Fruit fly (Drosophila melanogaster) whole organism, embryonic: ENCODE measurements around the gene CG33111.
A peak's percentile ranks its signal among the peaks of the same experiment; 100 is the strongest.

ENCODE experiments used
- Atf6 ChIP-seq: fragments of 200-800 bp; sonication (Bioruptor generic); IDR thresholded peaks from 2 replicates; pipeline ENCODE4 v1.3.6; 2022; ENCODE audit warnings: missing biosample characterization, missing genetic modification characterization
- BEAF-32 ChIP-seq: fragments of 200-800 bp; sonication (Bioruptor generic); optimal IDR thresholded peaks from 3 replicates; lab custom pipeline; 2017; ENCODE audit warnings: missing biosample characterization, missing genetic modification characterization, mild to moderate bottlenecking, moderate library complexity, missing genetic modification reagents
- CG10654 ChIP-seq: fragments of 200-800 bp; sonication (Bioruptor generic); optimal IDR thresholded peaks from 2 replicates; lab custom pipeline; 2016; ENCODE audit warnings: missing biosample characterization, missing genetic modification characterization
- CG10979 ChIP-seq: fragments of 200-800 bp; sonication (Bioruptor generic); optimal IDR thresholded peaks from 2 replicates; lab custom pipeline; 2018; ENCODE audit warnings: missing biosample characterization, mild to moderate bottlenecking, missing genetic modification characterization, moderate library complexity
- CG12236 ChIP-seq: fragments of 200-800 bp; sonication (Bioruptor generic); optimal IDR thresholded peaks from 2 replicates; lab custom pipeline; 2016; ENCODE audit warnings: missing biosample characterization, missing genetic modification characterization
- CG1233 ChIP-seq: fragments of 200-800 bp; sonication (Bioruptor generic); optimal IDR thresholded peaks from 4 replicates; lab custom pipeline; 2018; ENCODE audit warnings: missing biosample characterization, mild to moderate bottlenecking, missing genetic modification characterization
- CG12744 ChIP-seq: fragments of 200-800 bp; sonication (Bioruptor generic); optimal IDR thresholded peaks from 2 replicates; lab custom pipeline; 2016; ENCODE audit warnings: missing biosample characterization, missing genetic modification characterization
- CG13287 ChIP-seq: fragments of 200-800 bp; sonication (Bioruptor generic); IDR thresholded peaks from 2 replicates; pipeline ENCODE4 v1.3.6; 2022; ENCODE audit warnings: missing biosample characterization, missing genetic modification characterization; ENCODE audit not compliant: partially characterized antibody
- CG14050 ChIP-seq: fragments of 200-800 bp; sonication (Bioruptor generic); IDR thresholded peaks from 3 replicates; pipeline ENCODE4 v1.3.6; 2022; ENCODE audit warnings: missing biosample characterization, missing genetic modification characterization
- CG14710 ChIP-seq: fragments of 200-800 bp; sonication (Bioruptor generic); optimal IDR thresholded peaks from 3 replicates; lab custom pipeline; 2019; ENCODE audit warnings: missing biosample characterization, mild to moderate bottlenecking, missing genetic modification characterization, moderate library complexity
- CG17912 ChIP-seq: fragments of 200-800 bp; sonication (Bioruptor generic); optimal IDR thresholded peaks from 2 replicates; lab custom pipeline; 2018; ENCODE audit warnings: missing biosample characterization, mild to moderate bottlenecking, missing genetic modification characterization
- CG18262 ChIP-seq: fragments of 200-800 bp; optimal IDR thresholded peaks from 3 replicates; lab custom pipeline; 2019; ENCODE audit warnings: missing biosample characterization, mild to moderate bottlenecking, missing genetic modification characterization, moderate library complexity
- CG18599 ChIP-seq: fragments of 200-800 bp; sonication (Bioruptor generic); optimal IDR thresholded peaks from 3 replicates; lab custom pipeline; 2017; ENCODE audit warnings: missing biosample characterization, missing genetic modification characterization, mild to moderate bottlenecking, moderate library complexity, missing genetic modification reagents
- CG30403 ChIP-seq: fragments of 200-800 bp; sonication (Bioruptor generic); optimal IDR thresholded peaks from 3 replicates; lab custom pipeline; 2016; ENCODE audit warnings: missing biosample characterization, missing genetic modification characterization
- CG31224 ChIP-seq: fragments of 200-800 bp; sonication (Bioruptor generic); IDR thresholded peaks from 2 replicates; pipeline ENCODE4 v1.3.6; 2022; ENCODE audit warnings: missing biosample characterization, missing genetic modification characterization
- CG4730 ChIP-seq: fragments of 200-800 bp; sonication (Bioruptor generic); IDR thresholded peaks from 2 replicates; pipeline ENCODE4 v1.3.6; 2022; ENCODE audit warnings: missing biosample characterization, missing genetic modification characterization
- CG6175 ChIP-seq: fragments of 200-800 bp; sonication (Bioruptor generic); IDR thresholded peaks from 3 replicates; pipeline ENCODE4 v1.3.6; 2022; ENCODE audit warnings: missing biosample characterization, missing genetic modification characterization
- CG7839 ChIP-seq: fragments of 200-800 bp; sonication (Bioruptor generic); optimal IDR thresholded peaks from 3 replicates; lab custom pipeline; 2018; ENCODE audit warnings: missing biosample characterization, mild to moderate bottlenecking, missing genetic modification characterization, moderate library complexity
- CG9876 ChIP-seq: fragments of 200-800 bp; sonication (Bioruptor generic); optimal IDR thresholded peaks from 2 replicates; lab custom pipeline; 2016; ENCODE audit warnings: missing biosample characterization, missing genetic modification characterization
- Chrac-16 ChIP-seq: fragments of 200-800 bp; sonication (Bioruptor generic); optimal IDR thresholded peaks from 3 replicates; lab custom pipeline; 2016; ENCODE audit warnings: missing biosample characterization, missing genetic modification characterization
- Dp ChIP-seq: fragments of 200-800 bp; sonication (Bioruptor generic); optimal IDR thresholded peaks from 2 replicates; lab custom pipeline; 2018; ENCODE audit warnings: missing biosample characterization, mild to moderate bottlenecking, missing genetic modification characterization, moderate library complexity
- Hr3 ChIP-seq: fragments of 200-800 bp; sonication (Bioruptor generic); optimal IDR thresholded peaks from 3 replicates; lab custom pipeline; 2016; ENCODE audit warnings: missing biosample characterization, missing genetic modification characterization
- Mad ChIP-seq: fragments of 200-800 bp; sonication (Bioruptor generic); optimal IDR thresholded peaks from 2 replicates; lab custom pipeline; 2016; ENCODE audit warnings: missing biosample characterization, missing genetic modification characterization
- Meics ChIP-seq: fragments of 200-800 bp; sonication (Bioruptor generic); optimal IDR thresholded peaks from 2 replicates; lab custom pipeline; 2017; ENCODE audit warnings: missing biosample characterization, mild to moderate bottlenecking, missing genetic modification characterization
- NFAT ChIP-seq: fragments of 200-800 bp; sonication (Bioruptor generic); IDR thresholded peaks from 2 replicates; pipeline ENCODE4 v1.3.6; 2022; ENCODE audit warnings: missing biosample characterization, missing genetic modification characterization
- Oaz ChIP-seq: fragments of 200-800 bp; sonication (Bioruptor generic); IDR thresholded peaks from 2 replicates; pipeline ENCODE4 v1.3.6; 2022; ENCODE audit warnings: missing biosample characterization, missing genetic modification characterization
- amos ChIP-seq: fragments of 200-800 bp; sonication (Bioruptor generic); IDR thresholded peaks from 2 replicates; pipeline ENCODE4 v1.3.6; 2022; ENCODE audit warnings: missing biosample characterization, missing genetic modification characterization; ENCODE audit not compliant: partially characterized antibody
- ap ChIP-seq: fragments of 200-800 bp; sonication (Bioruptor generic); IDR thresholded peaks from 2 replicates; pipeline ENCODE4 v1.3.6; 2022; ENCODE audit warnings: missing biosample characterization, missing genetic modification characterization
- ash1 ChIP-seq: fragments of 200-800 bp; sonication (Bioruptor generic); optimal IDR thresholded peaks from 2 replicates; lab custom pipeline; 2018; ENCODE audit warnings: missing biosample characterization, mild to moderate bottlenecking, missing genetic modification characterization
- bowl ChIP-seq: fragments of 200-800 bp; sonication (Bioruptor generic); IDR thresholded peaks from 2 replicates; pipeline ENCODE4 v1.3.6; 2022; ENCODE audit warnings: missing biosample characterization, missing genetic modification characterization
- bsh ChIP-seq, 2 experiments: fragments of 200-800 bp; sonication (Bioruptor generic); optimal IDR thresholded peaks; 2 replicates each; lab custom pipeline; 2017 to 2018; ENCODE audit warnings: mild to moderate bottlenecking in 2 of 2, missing biosample characterization in 2 of 2, missing genetic modification characterization in 2 of 2, moderate library complexity in 1 of 2
- chinmo ChIP-seq: fragments of 200-800 bp; sonication (Bioruptor generic); IDR thresholded peaks from 4 replicates; pipeline ENCODE4 v1.3.6; 2022; ENCODE audit warnings: missing biosample characterization, missing genetic modification characterization; ENCODE audit not compliant: partially characterized antibody
- croc ChIP-seq: fragments of 200-800 bp; sonication (Bioruptor generic); conservative IDR thresholded peaks from 3 replicates; pipeline ENCODE4 v1.3.6; 2022; ENCODE audit warnings: missing biosample characterization, missing genetic modification characterization
- dpn ChIP-seq, 2 experiments: fragments of 200-800 bp; sonication (Bioruptor generic); optimal IDR thresholded peaks; 3 replicates each; lab custom pipeline; 2016; ENCODE audit warnings: missing biosample characterization in 2 of 2, missing genetic modification characterization in 2 of 2
- dysf ChIP-seq: fragments of 200-800 bp; sonication (Bioruptor generic); IDR thresholded peaks from 3 replicates; pipeline ENCODE4 v1.3.6; 2022; ENCODE audit warnings: missing biosample characterization, missing genetic modification characterization
- fd102C ChIP-seq: fragments of 200-800 bp; sonication (Bioruptor generic); optimal IDR thresholded peaks from 2 replicates; lab custom pipeline; 2018; ENCODE audit warnings: missing biosample characterization, mild to moderate bottlenecking, missing genetic modification characterization, moderate library complexity
- fd96Cb ChIP-seq: fragments of 200-800 bp; sonication (Bioruptor generic); optimal IDR thresholded peaks from 2 replicates; lab custom pipeline; 2018; ENCODE audit warnings: missing biosample characterization, mild to moderate bottlenecking, missing genetic modification characterization, moderate library complexity
- gro ChIP-seq: fragments of 200-800 bp; sonication (Bioruptor generic); optimal IDR thresholded peaks from 2 replicates; lab custom pipeline; 2016; ENCODE audit warnings: missing biosample characterization, missing genetic modification characterization
- nmo ChIP-seq: fragments of 200-800 bp; sonication (Bioruptor generic); optimal IDR thresholded peaks from 2 replicates; lab custom pipeline; 2018; ENCODE audit warnings: missing biosample characterization, mild to moderate bottlenecking, missing genetic modification characterization, moderate library complexity
- oc ChIP-seq: fragments of 200-800 bp; sonication (Bioruptor generic); optimal IDR thresholded peaks from 2 replicates; lab custom pipeline; 2018; ENCODE audit warnings: missing biosample characterization, mild to moderate bottlenecking, missing genetic modification characterization, moderate library complexity
- pfk ChIP-seq: fragments of 200-800 bp; sonication (Bioruptor generic); optimal IDR thresholded peaks from 2 replicates; lab custom pipeline; 2018; ENCODE audit warnings: missing biosample characterization, mild to moderate bottlenecking, missing genetic modification characterization, moderate library complexity
- pzg ChIP-seq: fragments of 200-800 bp; sonication (Bioruptor generic); optimal IDR thresholded peaks from 3 replicates; lab custom pipeline; 2018; ENCODE audit warnings: missing biosample characterization, mild to moderate bottlenecking, missing genetic modification characterization, moderate library complexity
- sna ChIP-seq: fragments of 200-800 bp; sonication (Bioruptor generic); IDR thresholded peaks from 2 replicates; pipeline ENCODE4 v1.3.6; 2022; ENCODE audit warnings: missing biosample characterization, missing genetic modification characterization; ENCODE audit not compliant: partially characterized antibody
- sob ChIP-seq: fragments of 200-800 bp; sonication (Bioruptor generic); IDR thresholded peaks from 2 replicates; pipeline ENCODE4 v1.3.6; 2022; ENCODE audit warnings: missing biosample characterization, missing genetic modification characterization
- ssp ChIP-seq: fragments of 200-800 bp; sonication (Bioruptor generic); IDR thresholded peaks from 2 replicates; pipeline ENCODE4 v1.3.6; 2022; ENCODE audit warnings: missing biosample characterization, missing genetic modification characterization
- tgo ChIP-seq: fragments of 200-800 bp; sonication (Bioruptor generic); IDR thresholded peaks from 3 replicates; pipeline ENCODE4 v1.3.6; 2022; ENCODE audit warnings: missing biosample characterization, missing genetic modification characterization
- trh ChIP-seq: fragments of 200-800 bp; sonication (Bioruptor generic); optimal IDR thresholded peaks from 2 replicates; lab custom pipeline; 2016; ENCODE audit warnings: missing biosample characterization, missing genetic modification characterization
- tup ChIP-seq: fragments of 200-800 bp; sonication (Bioruptor generic); optimal IDR thresholded peaks from 2 replicates; lab custom pipeline; 2016; ENCODE audit warnings: missing biosample characterization, mild to moderate bottlenecking, missing genetic modification characterization, moderate library complexity
- vfl ChIP-seq: fragments of 200-800 bp; sonication (Bioruptor generic); optimal IDR thresholded peaks from 2 replicates; lab custom pipeline; 2016; ENCODE audit warnings: missing biosample characterization, missing genetic modification characterization

CG33111 gene

DNA sequence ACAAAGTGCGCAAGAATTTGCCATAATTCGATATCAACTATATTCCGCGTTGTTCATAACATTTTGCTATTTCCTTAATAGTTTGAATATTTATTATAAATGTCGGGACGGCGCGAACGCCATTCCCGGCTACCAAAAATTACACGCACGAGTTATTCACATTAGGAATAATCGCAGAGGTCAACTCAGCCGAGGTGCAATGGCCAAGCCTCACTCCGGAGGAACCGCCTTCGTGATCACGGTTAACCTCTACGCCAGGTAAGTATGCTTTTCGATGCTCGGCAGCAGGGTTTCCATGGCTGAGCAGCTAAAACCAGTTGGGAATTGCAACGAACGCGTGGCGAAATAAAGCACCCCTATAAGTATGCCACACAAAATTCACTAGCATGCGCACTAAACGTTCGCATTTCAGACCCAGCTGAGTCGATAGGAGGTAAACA, 40.3 kb upstream of the CG33111 start (continued):
- 0 out of 2 replicates have a peak, but pooled peaks have one; percentile 42 for TF ChIP-seq sna (GFP tag; lab: Robert Waterston, UW)
- peak; percentile 14 for TF ChIP-seq ash1
- TF ChIP-seq NFAT (GFP tag; lab: Robert Waterston, UW), result peak; percentile 79
- TF ChIP-seq Dp (GFP tag; lab: Kevin White, UChicago), result peak; percentile 11
- TF ChIP-seq CG12236, result peak; percentile 28
- peak; percentile 56; the same call in 1 of the 2 replicates for TF ChIP-seq CG4730
- peak in 1 of 2 experiments; percentile 54 for TF ChIP-seq bsh (GFP tag; optimal IDR thresholded peaks at IDR 0.05; lab: Kevin White, UChicago)
- TF ChIP-seq amos (GFP tag; lab: Robert Waterston, UW), result peak; percentile 66; the same call in 1 of the 2 replicates
- TF ChIP-seq CG1233, result peak; percentile 1
- TF ChIP-seq tgo (GFP tag; lab: Robert Waterston, UW), result peak; percentile 71; the same call in 2 of the 3 replicates
- peak; percentile 56 for TF ChIP-seq fd96Cb
- 0 out of 2 replicates have a peak, but pooled peaks have one; percentile 4 for TF ChIP-seq Oaz (GFP tag; lab: Robert Waterston, UW)
- TF ChIP-seq Chrac-16 (GFP tag; lab: Kevin White, UChicago), result peak; percentile 53
- TF ChIP-seq CG13287, result peak; percentile 71
- peak; percentile 49 for TF ChIP-seq Mad (GFP tag; lab: Kevin White, UChicago)
- TF ChIP-seq pzg (GFP tag; lab: Kevin White, UChicago), result peak; percentile 25
- peak; percentile 52 for TF ChIP-seq ap (GFP tag; lab: Robert Waterston, UW)
- TF ChIP-seq Hr3 (GFP tag; lab: Kevin White, UChicago), result peak; percentile 35
- TF ChIP-seq CG9876 (GFP tag; lab: Kevin White, UChicago), result peak; percentile 56
- TF ChIP-seq CG17912, result peak; percentile 37
- TF ChIP-seq CG18262 (tag; lab: Kevin White, UChicago), result peak; percentile 60
- peak; percentile 66 for TF ChIP-seq tup (GFP tag; lab: Kevin White, UChicago)
- peak; percentile 32 for TF ChIP-seq vfl (GFP tag; lab: Kevin White, UChicago)
- TF ChIP-seq fd102C (GFP tag; lab: Kevin White, UChicago), result peak; percentile 33
- TF ChIP-seq dysf (GFP tag; lab: Robert Waterston, UW), result peak; percentile 58; the same call in 2 of the 3 replicates
- TF ChIP-seq ssp (GFP tag; lab: Robert Waterston, UW), result peak; percentile 59
- peak; percentile 86 for TF ChIP-seq sob (GFP tag; lab: Robert Waterston, UW)
- TF ChIP-seq nmo, result peak; percentile 51
- TF ChIP-seq Meics (GFP tag; lab: Kevin White, UChicago), result peak; percentile 11
- TF ChIP-seq trh (GFP tag; lab: Kevin White, UChicago), result peak; percentile 34
- peak; percentile 76 for TF ChIP-seq Atf6 (GFP tag; lab: Robert Waterston, UW)
- TF ChIP-seq bowl (GFP tag; lab: Robert Waterston, UW), result peak; percentile 69
- TF ChIP-seq oc (tag; lab: Kevin White, UChicago), result peak; percentile 65
- TF ChIP-seq CG14710, result peak; percentile 25
- peak; percentile 70; the same call in 2 of the 3 replicates for TF ChIP-seq CG6175 (GFP tag; lab: Robert Waterston, UW)
- peak; percentile 44; the same call in 2 of the 3 replicates for TF ChIP-seq CG14050 (GFP tag; lab: Robert Waterston, UW)
- TF ChIP-seq chinmo (GFP tag; lab: Robert Waterston, UW), result peak; percentile 90
- TF ChIP-seq gro (GFP tag; lab: Kevin White, UChicago), result peak; percentile 82
- TF ChIP-seq CG12744, result peak; percentile 37
- peak; percentile 59 for TF ChIP-seq CG18599
- TF ChIP-seq BEAF-32, result peak; percentile 12
- peak; percentile 60 for TF ChIP-seq CG7839 (tag; lab: Kevin White, UChicago)
- TF ChIP-seq CG30403 (GFP tag; lab: Kevin White, UChicago), result peak; percentile 38
- TF ChIP-seq pfk (GFP tag; lab: Kevin White, UChicago), result peak; percentile 13
- TF ChIP-seq CG10654, result peak; percentile 22
- peak; percentile 37; the same call in 1 of the 2 replicates for TF ChIP-seq CG31224 (GFP tag; lab: Robert Waterston, UW)
- TF ChIP-seq croc (GFP tag; lab: Robert Waterston, UW), result peak; percentile 42; the same call in 2 of the 3 replicates
- TF ChIP-seq CG10979 (tag; lab: Kevin White, UChicago), result peak; percentile 39
- peak; percentile 60 to 80 for TF ChIP-seq dpn (GFP tag; optimal IDR thresholded peaks at IDR 0.05; lab: Kevin White, UChicago)
